Fruit fly (Drosophila melanogaster) whole organism, embryonic: ENCODE measurements around the gene Ugt316A1.
A peak's percentile ranks its signal among the peaks of the same experiment; 100 is the strongest.

Experiments
- Abd-B ChIP-seq: fragments of 200-800 bp; sonication (Bioruptor generic); optimal IDR thresholded peaks from 2 replicates; lab custom pipeline; 2018; ENCODE audit warnings: missing biosample characterization, mild to moderate bottlenecking, missing genetic modification characterization, moderate library complexity
- Bdp1 ChIP-seq: fragments of 200-800 bp; sonication (Bioruptor generic); optimal IDR thresholded peaks from 3 replicates; lab custom pipeline; 2016; ENCODE audit warnings: missing biosample characterization, missing genetic modification characterization
- CG10209 ChIP-seq: fragments of 200-800 bp; sonication (Bioruptor generic); optimal IDR thresholded peaks from 3 replicates; lab custom pipeline; 2017; ENCODE audit warnings: missing biosample characterization, mild to moderate bottlenecking, missing genetic modification characterization, missing genetic modification reagents
- CG12071 ChIP-seq: fragments of 200-800 bp; sonication (Bioruptor generic); optimal IDR thresholded peaks from 3 replicates; lab custom pipeline; 2018; ENCODE audit warnings: missing biosample characterization, mild to moderate bottlenecking, missing genetic modification characterization
- CG12155 ChIP-seq: fragments of 200-800 bp; sonication (Bioruptor generic); optimal IDR thresholded peaks from 3 replicates; lab custom pipeline; 2016; ENCODE audit warnings: missing biosample characterization, missing genetic modification characterization
- CG12299 ChIP-seq: fragments of 200-800 bp; sonication (Bioruptor generic); optimal IDR thresholded peaks from 2 replicates; lab custom pipeline; 2018; ENCODE audit warnings: missing biosample characterization, mild to moderate bottlenecking, missing genetic modification characterization
- CG12942 ChIP-seq: fragments of 200-800 bp; sonication (Bioruptor generic); optimal IDR thresholded peaks from 3 replicates; lab custom pipeline; 2016; ENCODE audit warnings: missing biosample characterization, missing genetic modification characterization
- CG13287 ChIP-seq: fragments of 200-800 bp; sonication (Bioruptor generic); IDR thresholded peaks from 2 replicates; pipeline ENCODE4 v1.3.6; 2022; ENCODE audit warnings: missing biosample characterization, missing genetic modification characterization; ENCODE audit not compliant: partially characterized antibody
- CG14860 ChIP-seq: fragments of 200-800 bp; sonication (Bioruptor generic); IDR thresholded peaks from 3 replicates; pipeline ENCODE4 v1.3.6; 2022; ENCODE audit warnings: missing biosample characterization, missing genetic modification characterization; ENCODE audit not compliant: partially characterized antibody
- CG15073 ChIP-seq: fragments of 200-800 bp; sonication (Bioruptor generic); optimal IDR thresholded peaks from 2 replicates; lab custom pipeline; 2016; ENCODE audit warnings: missing biosample characterization, missing genetic modification characterization
- CG15479 ChIP-seq: fragments of 200-800 bp; sonication (Bioruptor generic); optimal IDR thresholded peaks from 3 replicates; lab custom pipeline; 2019; ENCODE audit warnings: missing biosample characterization, mild to moderate bottlenecking, missing genetic modification characterization, moderate library complexity
- CG17359 ChIP-seq: fragments of 200-800 bp; sonication (Bioruptor generic); optimal IDR thresholded peaks from 3 replicates; lab custom pipeline; 2018; ENCODE audit warnings: missing biosample characterization, mild to moderate bottlenecking, missing genetic modification characterization, moderate library complexity
- CG18599 ChIP-seq: fragments of 200-800 bp; sonication (Bioruptor generic); optimal IDR thresholded peaks from 3 replicates; lab custom pipeline; 2017; ENCODE audit warnings: missing biosample characterization, missing genetic modification characterization, mild to moderate bottlenecking, moderate library complexity, missing genetic modification reagents
- CG31224 ChIP-seq: fragments of 200-800 bp; sonication (Bioruptor generic); IDR thresholded peaks from 2 replicates; pipeline ENCODE4 v1.3.6; 2022; ENCODE audit warnings: missing biosample characterization, missing genetic modification characterization
- CG32772 ChIP-seq: fragments of 200-800 bp; sonication (Bioruptor generic); IDR thresholded peaks from 2 replicates; pipeline ENCODE4 v1.3.6; 2022; ENCODE audit warnings: missing biosample characterization, missing genetic modification characterization
- CG4820 ChIP-seq: fragments of 200-800 bp; sonication (Bioruptor generic); optimal IDR thresholded peaks from 3 replicates; lab custom pipeline; 2016; ENCODE audit warnings: missing biosample characterization, missing genetic modification characterization
- CG5245 ChIP-seq: fragments of 200-800 bp; sonication (Bioruptor generic); optimal IDR thresholded peaks from 3 replicates; lab custom pipeline; 2016; ENCODE audit warnings: missing biosample characterization, missing genetic modification characterization
- CG6654 ChIP-seq: fragments of 200-800 bp; sonication (Bioruptor generic); optimal IDR thresholded peaks from 2 replicates; lab custom pipeline; 2017; ENCODE audit warnings: missing biosample characterization, mild to moderate bottlenecking, missing genetic modification characterization
- CG7357 ChIP-seq: fragments of 200-800 bp; sonication (Bioruptor generic); IDR thresholded peaks from 3 replicates; pipeline ENCODE4 v1.3.6; 2022; ENCODE audit warnings: missing biosample characterization, missing genetic modification characterization
- CG7556 ChIP-seq: fragments of 200-800 bp; sonication (Bioruptor generic); optimal IDR thresholded peaks from 2 replicates; lab custom pipeline; 2017; ENCODE audit warnings: missing biosample characterization, mild to moderate bottlenecking, missing genetic modification characterization
- CG7963 ChIP-seq: fragments of 200-800 bp; sonication (Bioruptor generic); IDR thresholded peaks from 3 replicates; pipeline ENCODE4 v1.3.6; 2022; ENCODE audit warnings: missing biosample characterization, missing genetic modification characterization; ENCODE audit not compliant: partially characterized antibody
- CoRest ChIP-seq: fragments of 200-800 bp; sonication (Bioruptor generic); optimal IDR thresholded peaks from 3 replicates; lab custom pipeline; 2018; ENCODE audit warnings: missing biosample characterization, mild to moderate bottlenecking, missing genetic modification characterization, moderate library complexity
- Dll ChIP-seq: fragments of 200-800 bp; sonication (Bioruptor generic); IDR thresholded peaks from 4 replicates; pipeline ENCODE4 v1.3.6; 2022; ENCODE audit warnings: missing biosample characterization, missing genetic modification characterization; ENCODE audit not compliant: partially characterized antibody
- Dp ChIP-seq: fragments of 200-800 bp; sonication (Bioruptor generic); optimal IDR thresholded peaks from 2 replicates; lab custom pipeline; 2018; ENCODE audit warnings: missing biosample characterization, mild to moderate bottlenecking, missing genetic modification characterization, moderate library complexity
- Fer3 ChIP-seq: fragments of 200-800 bp; sonication (Bioruptor generic); optimal IDR thresholded peaks from 2 replicates; lab custom pipeline; 2018; ENCODE audit warnings: missing biosample characterization, mild to moderate bottlenecking, missing genetic modification characterization, moderate library complexity
- Hr51 ChIP-seq, 2 experiments: fragments of 200-800 bp; sonication (Bioruptor generic); optimal IDR thresholded peaks; 2 replicates in 1 of 2; 3 replicates in 1 of 2; lab custom pipeline; 2016 to 2018; ENCODE audit warnings: missing biosample characterization in 2 of 2, missing genetic modification characterization in 2 of 2, mild to moderate bottlenecking in 1 of 2, moderate library complexity in 1 of 2
- NC2α ChIP-seq: fragments of 200-800 bp; sonication (Bioruptor generic); optimal IDR thresholded peaks from 2 replicates; lab custom pipeline; 2016; ENCODE audit warnings: missing biosample characterization, missing genetic modification characterization
- NFAT ChIP-seq: fragments of 200-800 bp; sonication (Bioruptor generic); IDR thresholded peaks from 2 replicates; pipeline ENCODE4 v1.3.6; 2022; ENCODE audit warnings: missing biosample characterization, missing genetic modification characterization
- Neu2 ChIP-seq: fragments of 200-800 bp; sonication (Bioruptor generic); optimal IDR thresholded peaks from 3 replicates; lab custom pipeline; 2016; ENCODE audit warnings: missing biosample characterization, missing genetic modification characterization, borderline replicate concordance
- Ptx1 ChIP-seq: fragments of 200-800 bp; sonication (Bioruptor generic); IDR thresholded peaks from 2 replicates; pipeline ENCODE4 v1.3.6; 2022; ENCODE audit warnings: missing biosample characterization, missing genetic modification characterization
- Ravus ChIP-seq: fragments of 200-800 bp; sonication (Bioruptor generic); IDR thresholded peaks from 2 replicates; pipeline ENCODE4 v1.3.6; 2022; ENCODE audit warnings: missing biosample characterization, missing genetic modification characterization
- Rfx ChIP-seq: fragments of 200-800 bp; sonication (Bioruptor generic); IDR thresholded peaks from 2 replicates; pipeline ENCODE4 v1.3.6; 2022; ENCODE audit warnings: missing biosample characterization, missing genetic modification characterization
- Six4 ChIP-seq: fragments of 200-800 bp; sonication (Bioruptor generic); optimal IDR thresholded peaks from 2 replicates; lab custom pipeline; 2016; ENCODE audit warnings: missing biosample characterization, missing genetic modification characterization
- ato ChIP-seq: fragments of 200-800 bp; sonication (Bioruptor generic); IDR thresholded peaks from 2 replicates; pipeline ENCODE4 v1.3.6; 2022; ENCODE audit warnings: missing biosample characterization, missing genetic modification characterization; ENCODE audit not compliant: partially characterized antibody
- bowl ChIP-seq: fragments of 200-800 bp; sonication (Bioruptor generic); IDR thresholded peaks from 2 replicates; pipeline ENCODE4 v1.3.6; 2022; ENCODE audit warnings: missing biosample characterization, missing genetic modification characterization
- bsh ChIP-seq, 2 experiments: fragments of 200-800 bp; sonication (Bioruptor generic); optimal IDR thresholded peaks; 2 replicates each; lab custom pipeline; 2017 to 2018; ENCODE audit warnings: mild to moderate bottlenecking in 2 of 2, missing biosample characterization in 2 of 2, missing genetic modification characterization in 2 of 2, moderate library complexity in 1 of 2
- caup ChIP-seq: fragments of 200-800 bp; sonication (Bioruptor generic); optimal IDR thresholded peaks from 3 replicates; lab custom pipeline; 2017; ENCODE audit warnings: missing biosample characterization, mild to moderate bottlenecking, missing genetic modification characterization, moderate library complexity; ENCODE audit not compliant: severe bottlenecking
- dmrt99B ChIP-seq: fragments of 200-800 bp; sonication (Bioruptor generic); optimal IDR thresholded peaks from 2 replicates; lab custom pipeline; 2018; ENCODE audit warnings: missing biosample characterization, mild to moderate bottlenecking, missing genetic modification characterization, moderate library complexity
- eve ChIP-seq, 2 experiments: fragments of >200 bp; optimal IDR thresholded peaks; 2 replicates each; lab custom pipeline; 2017; ENCODE audit warnings: missing biosample characterization in 2 of 2, missing genetic modification characterization in 2 of 2
- fru ChIP-seq: fragments of >200 bp; optimal IDR thresholded peaks from 2 replicates; lab custom pipeline; 2017
- grau ChIP-seq: fragments of 200-800 bp; optimal IDR thresholded peaks from 3 replicates; lab custom pipeline; 2019; ENCODE audit warnings: missing biosample characterization, mild to moderate bottlenecking, missing genetic modification characterization, moderate library complexity
- lbe ChIP-seq: fragments of 200-800 bp; sonication (Bioruptor generic); optimal IDR thresholded peaks from 2 replicates; lab custom pipeline; 2016; ENCODE audit warnings: missing biosample characterization, mild to moderate bottlenecking, missing genetic modification characterization
- lmd ChIP-seq: fragments of 200-800 bp; sonication (Bioruptor generic); IDR thresholded peaks from 2 replicates; pipeline ENCODE4 v1.3.6; 2022; ENCODE audit warnings: missing biosample characterization, missing genetic modification characterization
- pan ChIP-seq, 4 experiments: fragments of >200 bp in 3 of 4; fragments of 200-800 bp in 1 of 4; sonication (Bioruptor generic) in 1 of 4; optimal IDR thresholded peaks in 3 of 4; IDR thresholded peaks in 1 of 4; 2 replicates each; pipeline versions ENCODE4 v1.3.6 to Lab custom; 2017 to 2022; ENCODE audit warnings: missing biosample characterization in 2 of 4, missing genetic modification characterization in 2 of 4, mixed read lengths in 1 of 4
- sc ChIP-seq, 3 experiments: fragments of >200 bp in 2 of 3; fragments of 200-800 bp in 1 of 3; sonication (Bioruptor generic) in 1 of 3; optimal IDR thresholded peaks; 2 replicates in 2 of 3; 3 replicates in 1 of 3; lab custom pipeline; 2017; ENCODE audit warnings: mild to moderate bottlenecking in 1 of 3, missing biosample characterization in 1 of 3, missing genetic modification characterization in 1 of 3, missing genetic modification reagents in 1 of 3
- sd ChIP-seq: fragments of 200-800 bp; sonication (Bioruptor generic); optimal IDR thresholded peaks from 3 replicates; lab custom pipeline; 2018; ENCODE audit warnings: missing biosample characterization, mild to moderate bottlenecking, missing genetic modification characterization, moderate library complexity
- sqz ChIP-seq: fragments of 200-800 bp; sonication (Bioruptor generic); optimal IDR thresholded peaks from 3 replicates; lab custom pipeline; 2018; ENCODE audit warnings: missing biosample characterization, mild to moderate bottlenecking, missing genetic modification characterization
- sug ChIP-seq: fragments of 200-800 bp; optimal IDR thresholded peaks from 2 replicates; lab custom pipeline; 2019; ENCODE audit warnings: missing biosample characterization, mild to moderate bottlenecking, missing genetic modification characterization, moderate library complexity

The Ugt316A1 gene

DNA sequence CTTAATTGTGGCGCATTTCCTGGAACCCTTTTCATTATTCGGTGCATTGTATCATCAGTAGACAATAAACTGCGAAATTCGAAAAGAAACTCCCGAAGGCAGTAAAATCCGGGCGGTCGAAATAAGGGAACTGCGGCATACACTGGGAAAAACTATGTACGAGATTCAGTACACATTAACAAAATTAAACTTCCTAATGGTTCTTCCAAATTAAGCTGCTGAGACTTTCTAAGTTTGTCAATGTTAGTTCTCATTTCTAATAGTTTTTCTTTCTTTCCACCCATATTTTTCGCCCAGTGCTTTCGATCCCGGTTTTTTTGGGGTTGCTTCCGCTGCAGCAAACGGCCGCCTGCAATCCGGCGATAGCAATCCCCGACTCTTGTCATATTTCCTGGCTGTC lies 37.8 kb downstream of the Ugt316A1 start (continued):
- TF ChIP-seq CG31224 (GFP tag; lab: Robert Waterston, UW) (no peak), pan (optimal IDR thresholded peaks at IDR 0.05; lab: Kevin White, UChicago) (no peak), pan (GFP tag; optimal IDR thresholded peaks at IDR 0.05 in 1 of 2, IDR thresholded peaks at IDR 0.05 in 1 of 2) (peak in 1 of 2 experiments; percentile 84), NFAT (peak; percentile 13; the same call in 1 of the 2 replicates), caup (GFP tag; lab: Kevin White, UChicago) (peak; percentile 61), Ravus (GFP tag; lab: Robert Waterston, UW) (peak; percentile 33; the same call in 1 of the 2 replicates), Abd-B (GFP tag; lab: Kevin White, UChicago) (peak; percentile 51), CG12299 (tag; lab: Kevin White, UChicago) (peak; percentile 25), CG5245 (GFP tag; lab: Kevin White, UChicago) (peak; percentile 84), CG6654 (GFP tag; lab: Kevin White, UChicago) (peak; percentile 55), ato (GFP tag; lab: Robert Waterston, UW) (no peak), sc (optimal IDR thresholded peaks at IDR 0.05; lab: Kevin White, UChicago) (no peak), sc (GFP tag; optimal IDR thresholded peaks at IDR 0.05; lab: Kevin White, UChicago) (peak; percentile 65), CG32772 (peak; percentile 85), fru (lab: Kevin White, UChicago) (no peak), CG10209 (peak; percentile 71), CG15479 (GFP tag; lab: Kevin White, UChicago) (no peak), sqz (GFP tag; lab: Kevin White, UChicago) (peak; percentile 45), CG12942 (peak; percentile 51), CG13287 (GFP tag; lab: Robert Waterston, UW) (no peak), NC2α (peak; percentile 77), eve (GFP tag; optimal IDR thresholded peaks at IDR 0.05; lab: Kevin White, UChicago) (peak in 1 of 2 experiments; percentile 79), Fer3 (peak; percentile 63), dmrt99B (tag; lab: Kevin White, UChicago) (peak; percentile 83), Six4 (GFP tag; lab: Kevin White, UChicago) (peak; percentile 52), sd (tag; lab: Kevin White, UChicago) (peak; percentile 15), CG7357 (peak; percentile 59; the same call in 1 of the 3 replicates), CoRest (tag; lab: Kevin White, UChicago) (peak; percentile 79), bowl (GFP tag; lab: Robert Waterston, UW) (peak; percentile 47; the same call in 1 of the 2 replicates), grau (tag; lab: Kevin White, UChicago) (peak; percentile 71), Ptx1 (GFP tag; lab: Robert Waterston, UW) (peak; percentile 73), Dp (no peak), CG17359 (tag; lab: Kevin White, UChicago) (peak; percentile 83), CG12071 (GFP tag; lab: Kevin White, UChicago) (no peak), CG15073 (no peak), Rfx (GFP tag; lab: Robert Waterston, UW) (peak; percentile 64), CG12155 (GFP tag; lab: Kevin White, UChicago) (peak; percentile 39), CG7556 (GFP tag; lab: Kevin White, UChicago) (peak; percentile 71), CG18599 (GFP tag; lab: Kevin White, UChicago) (no peak), lbe (no peak), lmd (GFP tag; lab: Robert Waterston, UW) (peak; percentile 65), Dll (GFP tag; lab: Robert Waterston, UW) (no peak), Hr51 (GFP tag; optimal IDR thresholded peaks at IDR 0.05; lab: Kevin White, UChicago) (peak; percentile 61 to 66), CG4820 (peak; percentile 89), bsh (GFP tag; optimal IDR thresholded peaks at IDR 0.05; lab: Kevin White, UChicago) (peak in 1 of 2 experiments; percentile 91), Neu2 (GFP tag; lab: Kevin White, UChicago) (no peak), CG14860 (GFP tag; lab: Robert Waterston, UW) (no peak), CG7963 (GFP tag; lab: Robert Waterston, UW) (no peak), Bdp1 (GFP tag; lab: Kevin White, UChicago) (peak; percentile 66), sug (peak; percentile 21)
